Worm (Caenorhabditis elegans): ENCODE results near the gene npr-38.

ce11 chrX:6277252-6277651 is 34.2 kb upstream of the npr-38 start:
- no peak for TF ChIP-seq ctbp-1 (GFP tag; IDR thresholded peaks at IDR 0.05)
- no peak for TF ChIP-seq skn-1 (tag; optimal IDR thresholded peaks at IDR 0.05)

All from whole organism, L4 larva.